Worm (Caenorhabditis elegans): ENCODE data around the gene F49C12.1.

DNA sequence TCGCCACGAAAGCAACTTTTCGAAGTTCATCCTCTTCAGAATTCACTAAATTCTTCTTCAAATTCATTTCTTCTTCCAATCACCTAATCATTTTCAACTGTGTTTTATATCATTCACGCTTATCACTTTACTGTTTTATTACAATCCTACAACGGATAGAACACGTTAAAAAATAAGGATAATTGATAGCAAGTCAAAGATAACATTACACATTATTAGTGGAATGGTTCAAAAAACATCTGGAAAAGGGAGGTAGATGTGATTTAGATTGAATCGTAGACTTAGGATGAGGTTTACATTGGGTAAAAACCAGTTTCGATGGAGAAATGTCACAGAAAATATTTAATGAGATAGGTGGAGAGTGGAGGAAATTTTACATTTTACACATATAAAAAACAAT, 34.5 kb downstream of the F49C12.1 start, which contains the start of gene col-120:
- no peak for TF ChIP-seq flt-1 (GFP tag; IDR thresholded peaks at IDR 0.05)
- TF ChIP-seq ref-1 (GFP tag; conservative IDR thresholded peaks at IDR 0.05), result no peak
- no peak for TF ChIP-seq T22C8.4 (GFP tag; IDR thresholded peaks at IDR 0.05)
- TF ChIP-seq cog-1 (tag; optimal IDR thresholded peaks at IDR 0.05), result no peak
- TF ChIP-seq ztf-29 (GFP tag; IDR thresholded peaks at IDR 0.05), result no peak
- TF ChIP-seq tab-1 (GFP tag; IDR thresholded peaks at IDR 0.05), result no peak
